Worm (Caenorhabditis elegans) whole organism, early embryonic: Measurements from ENCODE around the gene F13B6.3.

Source experiments
- B0310.2 ChIP-seq: sonication (generic microtip); optimal IDR thresholded peaks from 2 replicates; lab custom pipeline; 2016; ENCODE audit warnings: mild to moderate bottlenecking, missing genetic modification characterization, missing compliant biosample characterization
- ama-1 ChIP-seq: fragments of 150-350 bp; optimal IDR thresholded peaks from 2 replicates; lab custom pipeline; 2014
- ceh-13 ChIP-seq: fragments of 200-800 bp; sonication (Bioruptor generic); optimal IDR thresholded peaks from 2 replicates; lab custom pipeline; 2018; ENCODE audit warnings: mild to moderate bottlenecking, missing genetic modification characterization, missing compliant biosample characterization
- ceh-36 ChIP-seq: sonication (generic microtip); optimal IDR thresholded peaks from 2 replicates; lab custom pipeline; 2016; ENCODE audit warnings: missing genetic modification characterization, inconsistent platforms, missing compliant biosample characterization
- flt-1 ChIP-seq: fragments of 200-800 bp; sonication (Bioruptor generic); IDR thresholded peaks from 2 replicates; pipeline ENCODE4 v1.3.6; 2022; ENCODE audit warnings: missing genetic modification characterization, missing compliant biosample characterization
- hmbx-1 ChIP-seq: sonication (generic microtip); optimal IDR thresholded peaks from 2 replicates; lab custom pipeline; 2016; ENCODE audit warnings: mild to moderate bottlenecking, missing genetic modification characterization, missing compliant biosample characterization
- hmg-4 ChIP-seq: fragments of 200-800 bp; sonication (Bioruptor generic); optimal IDR thresholded peaks from 2 replicates; lab custom pipeline; 2018; ENCODE audit warnings: mild to moderate bottlenecking, missing genetic modification characterization, missing compliant biosample characterization
- hnd-1 ChIP-seq: sonication (generic microtip); optimal IDR thresholded peaks from 2 replicates; lab custom pipeline; 2016; ENCODE audit warnings: missing genetic modification characterization, missing compliant biosample characterization
- pes-1 ChIP-seq: fragments of 200-800 bp; sonication (Bioruptor generic); IDR thresholded peaks from 2 replicates; pipeline ENCODE4 v1.3.6; 2022; ENCODE audit warnings: missing genetic modification reagents, missing genetic modification characterization, missing compliant biosample characterization
- scrt-1 ChIP-seq: fragments of 200-800 bp; sonication (Bioruptor generic); IDR thresholded peaks from 2 replicates; pipeline ENCODE4 v1.3.6; 2022; ENCODE audit warnings: missing genetic modification characterization, missing compliant biosample characterization
- tbx-11 ChIP-seq: fragments of 200-800 bp; sonication (Bioruptor generic); IDR thresholded peaks from 2 replicates; pipeline ENCODE4 v1.3.6; 2022; ENCODE audit warnings: missing genetic modification characterization, missing compliant biosample characterization
- tbx-37 ChIP-seq: fragments of 200-800 bp; sonication (Bioruptor generic); conservative IDR thresholded peaks from 2 replicates; pipeline ENCODE4 v1.3.6; 2022; ENCODE audit warnings: missing genetic modification reagents, missing genetic modification characterization, missing compliant biosample characterization
- tra-4 ChIP-seq: sonication (generic microtip); optimal IDR thresholded peaks from 2 replicates; lab custom pipeline; 2017; ENCODE audit warnings: missing genetic modification characterization, missing compliant biosample characterization

ce11 chrIV:7506711-7507110 lies 41.0 kb upstream of the F13B6.3 start:
- TF ChIP-seq hnd-1 (tag; lab: Kevin White, UChicago) = no peak
- no peak for TF ChIP-seq tra-4 (tag; lab: Kevin White, UChicago)
- no peak for TF ChIP-seq flt-1 (GFP tag; lab: Robert Waterston, UW)
- no peak for TF ChIP-seq ceh-13 (GFP tag; lab: Kevin White, UChicago)
- no peak for TF ChIP-seq hmbx-1 (tag; lab: Kevin White, UChicago)
- no peak for TF ChIP-seq tbx-37 (GFP tag; lab: Robert Waterston, UW)
- TF ChIP-seq pes-1 = no peak
- no peak for TF ChIP-seq hmg-4 (GFP tag; lab: Kevin White, UChicago)
- no peak for TF ChIP-seq tbx-11 (GFP tag; lab: Robert Waterston, UW)
- no peak for TF ChIP-seq ceh-36 (tag; lab: Kevin White, UChicago)
- TF ChIP-seq scrt-1 (GFP tag; lab: Robert Waterston, UW) = no peak
- no peak for TF ChIP-seq B0310.2
- no peak for TF ChIP-seq ama-1 (lab: Kevin White, UChicago)
